Fruit fly (Drosophila melanogaster): ENCODE data around the gene CG31106.
A peak's percentile ranks its signal among the peaks of the same experiment; 100 is the strongest.

Gene CG31106

DNA sequence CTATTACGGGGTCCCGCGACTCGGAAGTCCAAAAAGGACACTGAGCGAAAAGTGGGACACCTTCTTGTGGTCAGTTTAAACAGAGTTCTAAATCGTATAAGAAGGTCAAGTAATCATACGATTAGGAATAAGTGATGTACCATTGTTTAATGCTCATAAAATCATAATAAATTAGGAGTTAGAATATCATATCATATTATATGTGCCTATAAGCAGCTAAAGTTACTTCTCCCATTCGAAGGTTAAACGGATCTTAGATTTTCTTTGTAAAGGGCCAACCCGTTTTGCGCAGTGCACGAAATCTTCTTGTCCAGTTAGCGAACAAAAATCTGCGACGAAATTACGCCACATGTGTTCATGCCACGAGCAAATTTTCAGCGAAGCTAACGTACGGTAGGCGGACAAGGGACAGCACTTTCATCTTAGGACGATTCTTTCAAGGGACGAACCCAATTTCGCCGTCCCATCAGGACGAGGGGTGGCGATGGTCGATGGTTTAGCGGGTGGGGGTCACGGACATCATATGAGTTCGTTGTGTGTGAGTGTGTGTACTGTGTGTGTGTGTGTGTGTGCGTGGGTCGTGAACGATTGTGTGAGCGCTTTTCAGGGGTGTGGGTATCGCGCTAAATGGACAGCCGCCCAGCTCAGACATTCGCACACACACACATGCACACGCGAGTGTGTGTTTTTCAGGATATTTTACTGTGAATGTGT is 47.7 kb upstream of the CG31106 start (continued):
- TF ChIP-seq ind (GFP tag; optimal IDR thresholded peaks at IDR 0.05) (peak; percentile 32), Kr (GFP tag; optimal IDR thresholded peaks at IDR 0.05) (no peak), CG4820 (GFP tag; optimal IDR thresholded peaks at IDR 0.05) (peak; percentile 21), zf30C (GFP tag; optimal IDR thresholded peaks at IDR 0.05) (peak; percentile 48), Dfd (GFP tag; optimal IDR thresholded peaks at IDR 0.05) (no peak), E2f2 (GFP tag; IDR thresholded peaks at IDR 0.05) (peak; percentile 21; the same call in 1 of the 2 replicates), CG14965 (GFP tag; optimal IDR thresholded peaks at IDR 0.05; ENCODE audit: borderline replicate concordance) (no peak), repo (GFP tag; optimal IDR thresholded peaks at IDR 0.05) (no peak), dati (GFP tag; IDR thresholded peaks at IDR 0.05) (no peak), CG6854 (GFP tag; optimal IDR thresholded peaks at IDR 0.05) (peak; percentile 31), caup (GFP tag; optimal IDR thresholded peaks at IDR 0.05; ENCODE audit: severe bottlenecking) (no peak), CG7556 (GFP tag; optimal IDR thresholded peaks at IDR 0.05) (peak; percentile 76), CG15073 (GFP tag; optimal IDR thresholded peaks at IDR 0.05) (no peak), shn (GFP tag; optimal IDR thresholded peaks at IDR 0.05) (peak; percentile 42), insv (GFP tag; optimal IDR thresholded peaks at IDR 0.05) (no peak), CG12299 (tag; optimal IDR thresholded peaks at IDR 0.05) (no peak), Fer2 (tag; optimal IDR thresholded peaks at IDR 0.05) (no peak), Oli (tag; optimal IDR thresholded peaks at IDR 0.05) (peak; percentile 45), CG11504 (tag; optimal IDR thresholded peaks at IDR 0.05) (peak; percentile 73), btn (GFP tag; optimal IDR thresholded peaks at IDR 0.05) (no peak), HmgZ (tag; optimal IDR thresholded peaks at IDR 0.05) (no peak), Adf1 (GFP tag; IDR thresholded peaks at IDR 0.05) (no peak), Dp (GFP tag; optimal IDR thresholded peaks at IDR 0.05) (no peak), danr (GFP tag; IDR thresholded peaks at IDR 0.05) (peak; percentile 36; the same call in 1 of the 2 replicates), Max (GFP tag; optimal IDR thresholded peaks at IDR 0.05) (no peak), vvl (GFP tag; IDR thresholded peaks at IDR 0.05) (no peak), hb (GFP tag; IDR thresholded peaks at IDR 0.05; ENCODE audit: partially characterized antibody) (no peak), CG10431 (GFP tag; optimal IDR thresholded peaks at IDR 0.05) (no peak), Myb (GFP tag; optimal IDR thresholded peaks at IDR 0.05) (no peak), Ets65A (GFP tag) (peak; percentile 13), slp2 (GFP tag; optimal IDR thresholded peaks at IDR 0.05) (peak; percentile 21), CG8944 (GFP tag; optimal IDR thresholded peaks at IDR 0.05) (no peak), ftz-f1 (GFP tag; optimal IDR thresholded peaks at IDR 0.05) (no peak), CG10959 (GFP tag; IDR thresholded peaks at IDR 0.05) (no peak), Usf (GFP tag; optimal IDR thresholded peaks at IDR 0.05) (no peak), nmo (GFP tag; optimal IDR thresholded peaks at IDR 0.05) (peak; percentile 59), Nf-YC (tag; optimal IDR thresholded peaks at IDR 0.05) (no peak), CG2116 (GFP tag; optimal IDR thresholded peaks at IDR 0.05) (no peak), CG30403 (GFP tag; optimal IDR thresholded peaks at IDR 0.05) (peak; percentile 49), CG2889 (GFP tag; IDR thresholded peaks at IDR 0.05) (no peak), cad (GFP tag; optimal IDR thresholded peaks at IDR 0.05) (no peak), Xrp1 (GFP tag; IDR thresholded peaks at IDR 0.05) (peak; percentile 51; the same call in 1 of the 2 replicates), CG10321 (GFP tag; IDR thresholded peaks at IDR 0.05) (no peak), CG8765 (GFP tag; IDR thresholded peaks at IDR 0.05) (no peak), CG4854 (GFP tag; optimal IDR thresholded peaks at IDR 0.05) (no peak), CG16815 (GFP tag; optimal IDR thresholded peaks at IDR 0.05) (peak; percentile 21), Hr51 (GFP tag; optimal IDR thresholded peaks at IDR 0.05) (peak in 1 of 2 experiments; percentile 52), sens-2 (GFP tag; IDR thresholded peaks at IDR 0.05) (no peak), stwl (tag; optimal IDR thresholded peaks at IDR 0.05) (no peak), CG16813 (GFP tag; IDR thresholded peaks at IDR 0.05; ENCODE audit: partially characterized antibody) (no peak)

All from whole organism, embryonic.